Worm (Caenorhabditis elegans) whole organism, L3 larva: ENCODE data around the gene K07H8.2.

ENCODE experiments used
- daf-12 ChIP-seq: fragments of 150-350 bp; optimal IDR thresholded peaks from 2 replicates; lab custom pipeline; 2014; ENCODE audit warnings: missing biosample characterization, missing genetic modification reagents, missing genetic modification characterization
- egl-27 ChIP-seq: sonication (generic microtip); optimal IDR thresholded peaks from 4 replicates; lab custom pipeline; 2017; ENCODE audit warnings: missing biosample characterization, missing genetic modification reagents, missing genetic modification characterization
- elt-1 ChIP-seq: fragments of 150-350 bp; optimal IDR thresholded peaks from 2 replicates; lab custom pipeline; 2014; ENCODE audit warnings: missing biosample characterization, missing genetic modification characterization
- fkh-10 ChIP-seq: sonication (generic microtip); optimal IDR thresholded peaks from 2 replicates; lab custom pipeline; 2017; ENCODE audit warnings: missing biosample characterization, missing genetic modification reagents, missing genetic modification characterization
- fos-1 ChIP-seq: fragments of 150-350 bp; optimal IDR thresholded peaks from 2 replicates; lab custom pipeline; 2014; ENCODE audit warnings: missing biosample characterization, missing genetic modification characterization
- jun-1 ChIP-seq: fragments of 150-350 bp; optimal IDR thresholded peaks from 2 replicates; lab custom pipeline; 2014; ENCODE audit warnings: missing biosample characterization, missing genetic modification reagents, missing genetic modification characterization
- lin-15B ChIP-seq: fragments of 150-350 bp; optimal IDR thresholded peaks from 2 replicates; lab custom pipeline; 2014; ENCODE audit warnings: missing biosample characterization, missing genetic modification characterization
- nhr-11 ChIP-seq: fragments of 150-350 bp; optimal IDR thresholded peaks from 2 replicates; lab custom pipeline; 2014; ENCODE audit warnings: missing biosample characterization, missing genetic modification characterization
- nhr-28 ChIP-seq: fragments of 150-350 bp; optimal IDR thresholded peaks from 2 replicates; lab custom pipeline; 2014; ENCODE audit warnings: missing biosample characterization, missing genetic modification characterization
- nhr-76 ChIP-seq: fragments of 150-350 bp; sonication (generic microtip); optimal IDR thresholded peaks from 5 replicates; lab custom pipeline; 2014; ENCODE audit warnings: missing biosample characterization, missing genetic modification characterization
- pqm-1 ChIP-seq: fragments of 150-350 bp; optimal IDR thresholded peaks from 2 replicates; lab custom pipeline; 2017; ENCODE audit warnings: missing biosample characterization, missing genetic modification characterization, inconsistent platforms
- snpc-4 ChIP-seq: fragments of 150-350 bp; optimal IDR thresholded peaks from 2 replicates; lab custom pipeline; 2014; ENCODE audit warnings: missing biosample characterization, missing genetic modification characterization
- tbx-2 ChIP-seq: sonication (generic microtip); optimal IDR thresholded peaks from 2 replicates; lab custom pipeline; 2016; ENCODE audit warnings: mild to moderate bottlenecking, missing genetic modification characterization, missing compliant biosample characterization
- unc-39 ChIP-seq: sonication (generic microtip); optimal IDR thresholded peaks from 4 replicates; lab custom pipeline; 2017; ENCODE audit warnings: missing biosample characterization, missing genetic modification characterization

ce11 chrIV:8332526-8332925, 41.2 kb downstream of the K07H8.2 start, which contains the start of gene lys-10:
- no peak for TF ChIP-seq fos-1 (tag; lab: Kevin White, UChicago)
- no peak for TF ChIP-seq elt-1 (tag; lab: Kevin White, UChicago)
- no peak for TF ChIP-seq nhr-76 (tag; lab: Kevin White, UChicago)
- no peak for TF ChIP-seq daf-12
- TF ChIP-seq nhr-11 (tag; lab: Kevin White, UChicago) = no peak
- TF ChIP-seq tbx-2 = no peak
- no peak for TF ChIP-seq fkh-10 (GFP tag; lab: Kevin White, UChicago)
- no peak for TF ChIP-seq egl-27 (tag; lab: Kevin White, UChicago)
- no peak for TF ChIP-seq pqm-1 (tag; lab: Kevin White, UChicago)
- no peak for TF ChIP-seq snpc-4
- TF ChIP-seq lin-15B (tag; lab: Kevin White, UChicago) = no peak
- no peak for TF ChIP-seq jun-1 (tag; lab: Kevin White, UChicago)
- no peak for TF ChIP-seq nhr-28 (tag; lab: Kevin White, UChicago)
- no peak for TF ChIP-seq unc-39
